Worm (Caenorhabditis elegans): ENCODE measurements around the gene B0244.9.

The B0244.9 gene

DNA sequence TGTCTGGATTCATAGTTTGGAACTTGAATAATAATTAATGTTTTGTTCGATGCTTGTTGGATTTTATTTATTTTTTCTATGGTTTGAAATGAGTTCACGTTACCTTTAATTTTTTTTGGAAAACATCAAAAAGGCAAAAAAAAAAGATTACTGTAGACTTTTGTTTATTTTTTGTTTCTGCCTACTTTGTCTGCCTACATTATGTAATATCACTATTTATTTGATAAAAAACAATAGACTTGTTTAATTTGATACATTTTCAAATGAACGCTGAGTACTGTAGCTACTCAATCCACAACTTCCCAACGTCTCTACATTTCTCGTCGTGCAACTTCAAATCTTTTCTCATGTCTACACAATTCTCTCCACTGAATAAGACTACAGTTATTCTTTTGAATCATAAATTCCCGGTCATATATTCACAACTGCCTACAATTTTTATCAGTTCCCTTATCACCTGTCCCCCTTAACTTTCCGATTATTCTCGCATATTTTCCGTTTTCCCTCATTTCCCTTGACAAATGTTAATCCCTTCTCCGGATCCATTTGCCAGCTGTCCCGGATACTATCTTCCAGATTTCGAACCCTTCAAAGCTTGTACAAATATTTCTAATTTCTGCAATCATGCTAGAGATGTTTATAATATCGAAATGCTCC, at the start of gene B0244.9, which contains the start of gene B0244.7:
B0244.9 (minus strand) TSS at position 51 of the 657 bp plus-strand sequence.
B0244.7 (plus strand) TSS at position 522 of the 657 bp plus-strand sequence.
- no peak for TF ChIP-seq dsc-1 (tag; optimal IDR thresholded peaks at IDR 0.05)
- TF ChIP-seq elt-2 (tag; optimal IDR thresholded peaks at IDR 0.05) = peak; percentile 43
- no peak for TF ChIP-seq dpl-1 (GFP tag; optimal IDR thresholded peaks at IDR 0.05)
- no peak for TF ChIP-seq efl-1 (optimal IDR thresholded peaks at IDR 0.05)
- peak in 1 of 2 experiments; percentile 20 for TF ChIP-seq efl-1 (GFP tag; optimal IDR thresholded peaks at IDR 0.05 in 1 of 2)
- no peak for TF ChIP-seq nhr-28 (tag; optimal IDR thresholded peaks at IDR 0.05)

DNA sequence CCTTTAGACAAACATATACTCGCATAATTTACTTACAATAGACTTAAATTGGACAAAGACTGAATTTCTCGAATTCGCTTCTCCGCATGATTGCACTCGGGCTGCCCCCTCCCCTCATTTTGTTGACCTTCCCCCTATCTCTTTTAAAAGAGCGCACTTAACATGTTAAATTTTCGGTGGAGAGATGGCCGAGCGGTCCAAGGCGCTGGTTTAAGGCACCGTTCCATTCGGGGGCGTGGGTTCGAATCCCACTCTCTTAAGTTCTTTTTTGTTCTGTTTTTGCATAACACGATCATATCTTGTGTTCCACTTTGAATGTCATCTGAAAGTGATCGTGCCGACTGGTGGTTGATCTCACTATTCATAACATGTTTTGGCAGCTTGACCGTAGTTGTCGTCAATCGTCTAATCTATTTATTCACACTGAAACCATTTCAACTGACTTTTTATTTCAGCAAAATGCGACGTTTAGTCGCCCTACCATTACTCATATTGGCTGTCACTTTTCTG, 39.0 kb upstream of the B0244.9 start, which contains the start of gene cutl-23:
cutl-23 (plus strand) TSS at position 460 of the 510 bp plus-strand sequence.
- no peak for TF ChIP-seq unc-98 (GFP tag; IDR thresholded peaks at IDR 0.05)
- TF ChIP-seq tlp-1 (tag; optimal IDR thresholded peaks at IDR 0.05) = no peak
- no peak for TF ChIP-seq alr-1 (tag; optimal IDR thresholded peaks at IDR 0.05; ENCODE audit: borderline replicate concordance)
- TF ChIP-seq lin-35 (GFP tag; optimal IDR thresholded peaks at IDR 0.05) = peak; percentile 12 to 40
- no peak for TF ChIP-seq fos-1 (tag; optimal IDR thresholded peaks at IDR 0.05)
- no peak for TF ChIP-seq nhr-77 (tag; optimal IDR thresholded peaks at IDR 0.05)
- TF ChIP-seq rnt-1 (tag; optimal IDR thresholded peaks at IDR 0.05) = peak; percentile 32
- TF ChIP-seq ceh-88 (GFP tag; IDR thresholded peaks at IDR 0.05) = no peak
- TF ChIP-seq nhr-90 (tag; optimal IDR thresholded peaks at IDR 0.05; ENCODE audit: poor library complexity) = peak; percentile 35
- no peak for TF ChIP-seq ceh-63 (GFP tag; optimal IDR thresholded peaks at IDR 0.05)
- no peak for TF ChIP-seq blmp-1 (tag; optimal IDR thresholded peaks at IDR 0.05)
- no peak for TF ChIP-seq sptf-1 (tag; optimal IDR thresholded peaks at IDR 0.05)
- peak in 1 of 3 experiments; percentile 32 for TF ChIP-seq dpl-1 (GFP tag; optimal IDR thresholded peaks at IDR 0.05)
- TF ChIP-seq nhr-20 (tag; optimal IDR thresholded peaks at IDR 0.05) = no peak
- peak in 1 of 2 experiments; percentile 12 for TF ChIP-seq efl-1 (optimal IDR thresholded peaks at IDR 0.05)
- TF ChIP-seq efl-1 (GFP tag; optimal IDR thresholded peaks at IDR 0.05 in 1 of 2) = peak in 1 of 2 experiments; percentile 94
- TF ChIP-seq egl-13 (tag; optimal IDR thresholded peaks at IDR 0.05) = no peak
- TF ChIP-seq swsn-7 (tag; optimal IDR thresholded peaks at IDR 0.05) = peak; percentile 8

DNA sequence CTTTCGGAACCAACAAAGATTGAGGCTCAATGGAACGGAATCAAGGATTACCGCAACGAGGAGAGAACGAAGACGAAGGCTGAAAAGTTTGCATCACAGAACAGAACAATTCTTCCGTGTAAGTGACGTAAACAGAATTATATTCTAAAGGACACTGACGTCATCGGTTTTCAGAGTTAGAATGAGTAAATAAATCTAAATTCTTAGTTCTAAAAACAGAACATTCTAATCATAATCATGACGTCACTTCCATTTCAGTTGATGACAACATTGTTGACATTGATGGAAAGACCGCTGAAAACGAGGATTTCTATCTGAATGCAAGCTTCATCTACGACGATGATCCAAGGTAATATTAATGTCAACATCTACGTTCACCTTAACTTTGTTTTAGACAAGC, 33.2 kb upstream of the B0244.9 start:
- no peak for TF ChIP-seq hlh-4 (tag; optimal IDR thresholded peaks at IDR 0.05)
- no peak for TF ChIP-seq F16B12.6 (tag; optimal IDR thresholded peaks at IDR 0.05)
- TF ChIP-seq dpl-1 (GFP tag; optimal IDR thresholded peaks at IDR 0.05) = no peak
- TF ChIP-seq ceh-82 (tag; optimal IDR thresholded peaks at IDR 0.05) = no peak
- no peak for TF ChIP-seq C16A3.4 (tag; optimal IDR thresholded peaks at IDR 0.05)
- no peak for TF ChIP-seq C34B4.2 (tag; optimal IDR thresholded peaks at IDR 0.05)
- TF ChIP-seq Y116A8C.19 (tag; optimal IDR thresholded peaks at IDR 0.05; ENCODE audit: borderline replicate concordance) = no peak
- no peak for TF ChIP-seq aha-1 (tag; optimal IDR thresholded peaks at IDR 0.05)
- no peak for TF ChIP-seq unc-62 (GFP tag; optimal IDR thresholded peaks at IDR 0.05)
- no peak for TF ChIP-seq nhr-28 (tag; optimal IDR thresholded peaks at IDR 0.05)
- TF ChIP-seq fkh-4 (tag; optimal IDR thresholded peaks at IDR 0.05; ENCODE audit: borderline replicate concordance) = no peak
- TF ChIP-seq mdl-1 (tag; optimal IDR thresholded peaks at IDR 0.05) = no peak
- no peak for TF ChIP-seq pqm-1 (tag; optimal IDR thresholded peaks at IDR 0.05)
- TF ChIP-seq snpc-4 (tag; optimal IDR thresholded peaks at IDR 0.05) = no peak
- no peak for TF ChIP-seq nhr-12 (tag; optimal IDR thresholded peaks at IDR 0.05)
- no peak for TF ChIP-seq grh-1 (GFP tag; IDR thresholded peaks at IDR 0.05)
- TF ChIP-seq sup-37 (GFP tag; optimal IDR thresholded peaks at IDR 0.05) = no peak
- TF ChIP-seq aly-2 (tag; optimal IDR thresholded peaks at IDR 0.05) = no peak
- TF ChIP-seq snu-23 (GFP tag; optimal IDR thresholded peaks at IDR 0.05) = no peak
- TF ChIP-seq jun-1 (tag; optimal IDR thresholded peaks at IDR 0.05) = no peak
- no peak for TF ChIP-seq lin-15B (tag; optimal IDR thresholded peaks at IDR 0.05)
- no peak for TF ChIP-seq unc-30 (tag; optimal IDR thresholded peaks at IDR 0.05)
- TF ChIP-seq tbx-2 (tag; optimal IDR thresholded peaks at IDR 0.05) = no peak
- peak in 1 of 2 experiments; percentile 8 for TF ChIP-seq lsy-2 (tag; optimal IDR thresholded peaks at IDR 0.05)
- no peak for TF ChIP-seq zip-4 (GFP tag; optimal IDR thresholded peaks at IDR 0.05)
- TF ChIP-seq unc-98 (GFP tag; IDR thresholded peaks at IDR 0.05) = no peak
- peak; percentile 75 for TF ChIP-seq fkh-8 (tag; optimal IDR thresholded peaks at IDR 0.05)
- TF ChIP-seq fos-1 (tag; optimal IDR thresholded peaks at IDR 0.05) = no peak
- TF ChIP-seq unc-86 (tag; optimal IDR thresholded peaks at IDR 0.05) = no peak
- no peak for TF ChIP-seq nhr-237 (tag; optimal IDR thresholded peaks at IDR 0.05)
- TF ChIP-seq lin-14 (GFP tag; optimal IDR thresholded peaks at IDR 0.05) = peak; percentile 5
- TF ChIP-seq skn-1 (tag; optimal IDR thresholded peaks at IDR 0.05) = no peak
